Fruit fly (Drosophila melanogaster) whole organism, wandering third instar larva: Measurements from ENCODE around the gene Polr2J.

Source experiments
- Abd-B ChIP-seq: fragments of >200 bp; optimal IDR thresholded peaks from 2 replicates; lab custom pipeline; 2017; ENCODE audit warnings: missing biosample characterization, missing genetic modification characterization
- CG9705 ChIP-seq: fragments of 200-800 bp; sonication (Bioruptor generic); optimal IDR thresholded peaks from 2 replicates; lab custom pipeline; 2018; ENCODE audit warnings: missing biosample characterization, mild to moderate bottlenecking, missing genetic modification characterization
- CrebA ChIP-seq: fragments of 200-800 bp; sonication (Bioruptor generic); optimal IDR thresholded peaks from 2 replicates; lab custom pipeline; 2016; ENCODE audit warnings: missing biosample characterization, mild to moderate bottlenecking, missing genetic modification characterization, borderline replicate concordance
- Dfd ChIP-seq: fragments of >200 bp; optimal IDR thresholded peaks from 2 replicates; lab custom pipeline; 2017; ENCODE audit warnings: missing biosample characterization, missing genetic modification characterization
- Dif ChIP-seq: fragments of 200-275, 200-300 bp; sonication (Bioruptor generic); optimal IDR thresholded peaks from 2 replicates; lab custom pipeline; 2018; ENCODE audit warnings: missing biosample characterization, missing genetic modification characterization; ENCODE audit not compliant: partially characterized antibody
- GATAd ChIP-seq: sonication (Bioruptor generic); optimal IDR thresholded peaks from 2 replicates; lab custom pipeline; 2016; ENCODE audit warnings: missing biosample characterization, missing genetic modification characterization
- HLH106 ChIP-seq: fragments of 200-800 bp; optimal IDR thresholded peaks from 3 replicates; lab custom pipeline; 2019; ENCODE audit warnings: missing biosample characterization, mild to moderate bottlenecking, missing genetic modification characterization, moderate library complexity
- Hnf4 ChIP-seq: fragments of 200-800 bp; sonication (Bioruptor generic); optimal IDR thresholded peaks from 2 replicates; lab custom pipeline; 2016; ENCODE audit warnings: missing biosample characterization, mild to moderate bottlenecking, missing genetic modification characterization
- Hr78 ChIP-seq: fragments of >200 bp; optimal IDR thresholded peaks from 2 replicates; lab custom pipeline; 2017; ENCODE audit warnings: missing biosample characterization, missing genetic modification characterization
- Hr83 ChIP-seq: fragments of 200-300 bp; sonication (Bioruptor generic); optimal IDR thresholded peaks from 2 replicates; lab custom pipeline; 2016; ENCODE audit warnings: missing biosample characterization, mild to moderate bottlenecking, missing genetic modification characterization, moderate library complexity; ENCODE audit not compliant: poor library complexity, severe bottlenecking
- Jra ChIP-seq: sonication (Bioruptor generic); optimal IDR thresholded peaks from 2 replicates; lab custom pipeline; 2016; ENCODE audit warnings: missing biosample characterization, missing genetic modification characterization
- Mio ChIP-seq: sonication (Bioruptor generic); optimal IDR thresholded peaks from 2 replicates; lab custom pipeline; 2016; ENCODE audit warnings: missing biosample characterization, missing genetic modification characterization
- Myc ChIP-seq: fragments of >200 bp; optimal IDR thresholded peaks from 2 replicates; lab custom pipeline; 2017
- N ChIP-seq: fragments of >200 bp; optimal IDR thresholded peaks from 2 replicates; lab custom pipeline; 2018; ENCODE audit warnings: missing biosample characterization, missing external identifiers, missing genetic modification characterization
- Rel ChIP-seq, 2 experiments: fragments of 200-800 bp; sonication (Bioruptor generic) in 1 of 2; optimal IDR thresholded peaks; 2 replicates in 1 of 2; 3 replicates in 1 of 2; lab custom pipeline; 2016 to 2019; ENCODE audit warnings: mild to moderate bottlenecking in 2 of 2, missing biosample characterization in 2 of 2, missing genetic modification characterization in 2 of 2, moderate library complexity in 1 of 2
- Vsx2 ChIP-seq: fragments of 200-300, 225-300 bp; sonication (Bioruptor generic); optimal IDR thresholded peaks from 2 replicates; lab custom pipeline; 2018; ENCODE audit warnings: missing biosample characterization, missing genetic modification characterization; ENCODE audit not compliant: partially characterized antibody
- br ChIP-seq: fragments of 200-800 bp; sonication (Bioruptor generic); optimal IDR thresholded peaks from 2 replicates; lab custom pipeline; 2016; ENCODE audit warnings: missing biosample characterization, missing genetic modification characterization
- brk ChIP-seq: fragments of 200-800 bp; sonication (Bioruptor generic); optimal IDR thresholded peaks from 2 replicates; lab custom pipeline; 2016; ENCODE audit warnings: missing biosample characterization, mild to moderate bottlenecking, missing genetic modification characterization
- dl ChIP-seq, 2 experiments: fragments of 175-275, 200-275 bp in 1 of 2; fragments of 200-275 bp in 1 of 2; sonication (Bioruptor generic); optimal IDR thresholded peaks; lab custom pipeline; 2018; ENCODE audit warnings: mild to moderate bottlenecking in 2 of 2, missing biosample characterization in 2 of 2, missing genetic modification characterization in 2 of 2, moderate library complexity in 2 of 2; ENCODE audit not compliant: partially characterized antibody in 2 of 2, insufficient read depth in 1 of 2
- dmrt93B ChIP-seq: fragments of 200-800 bp; sonication (Bioruptor generic); optimal IDR thresholded peaks from 2 replicates; lab custom pipeline; 2018; ENCODE audit warnings: missing biosample characterization, mild to moderate bottlenecking, missing genetic modification characterization
- dsf ChIP-seq: sonication (Bioruptor generic); optimal IDR thresholded peaks from 2 replicates; lab custom pipeline; 2016; ENCODE audit warnings: missing biosample characterization, missing genetic modification characterization, borderline replicate concordance
- ey ChIP-seq: fragments of 200-800 bp; sonication (Bioruptor generic); optimal IDR thresholded peaks from 2 replicates; lab custom pipeline; 2016; ENCODE audit warnings: missing biosample characterization, missing genetic modification characterization
- foxo ChIP-seq, 2 experiments: fragments of 200-800 bp; sonication (Bioruptor generic); optimal IDR thresholded peaks; 2 replicates in 1 of 2; 3 replicates in 1 of 2; lab custom pipeline; 2016 to 2017; ENCODE audit warnings: missing biosample characterization in 2 of 2, missing genetic modification characterization in 2 of 2
- fru ChIP-seq: fragments of 200-800 bp; sonication (Bioruptor generic); optimal IDR thresholded peaks from 3 replicates; lab custom pipeline; 2016; ENCODE audit warnings: missing biosample characterization, mild to moderate bottlenecking, missing genetic modification characterization
- h ChIP-seq: fragments of 200-800 bp; sonication (Bioruptor generic); optimal IDR thresholded peaks from 3 replicates; lab custom pipeline; 2016; ENCODE audit warnings: missing biosample characterization, mild to moderate bottlenecking, missing genetic modification characterization
- jim ChIP-seq: fragments of 175-275, 200-325 bp; sonication (Bioruptor generic); optimal IDR thresholded peaks from 2 replicates; lab custom pipeline; 2016; ENCODE audit warnings: missing biosample characterization, mild to moderate bottlenecking, missing genetic modification characterization
- lola ChIP-seq: fragments of >200 bp; optimal IDR thresholded peaks from 2 replicates; lab custom pipeline; 2017; ENCODE audit warnings: missing biosample characterization, missing genetic modification characterization
- pan ChIP-seq: fragments of >200 bp; optimal IDR thresholded peaks from 2 replicates; lab custom pipeline; 2017
- rgr ChIP-seq: fragments of 200-800 bp; sonication (Bioruptor generic); optimal IDR thresholded peaks from 3 replicates; lab custom pipeline; 2016; ENCODE audit warnings: missing biosample characterization, mild to moderate bottlenecking, missing genetic modification characterization
- sage ChIP-seq: fragments of 200-800 bp; sonication (Bioruptor generic); optimal IDR thresholded peaks from 2 replicates; lab custom pipeline; 2016; ENCODE audit warnings: missing biosample characterization, mild to moderate bottlenecking, missing genetic modification characterization
- sv ChIP-seq: fragments of 200-800 bp; sonication (Bioruptor generic); optimal IDR thresholded peaks from 3 replicates; lab custom pipeline; 2016; ENCODE audit warnings: missing biosample characterization, missing genetic modification characterization
- tai ChIP-seq: sonication (Bioruptor generic); optimal IDR thresholded peaks from 2 replicates; lab custom pipeline; 2016; ENCODE audit warnings: missing biosample characterization, missing genetic modification characterization
- usp ChIP-seq: fragments of >200 bp; optimal IDR thresholded peaks from 2 replicates; lab custom pipeline; 2017; ENCODE audit warnings: missing biosample characterization, missing genetic modification characterization
- woc ChIP-seq: sonication (Bioruptor generic); optimal IDR thresholded peaks from 2 replicates; lab custom pipeline; 2016; ENCODE audit warnings: missing biosample characterization, mild to moderate bottlenecking, missing genetic modification characterization

Polr2J gene

dm6 chr2L:17377818-17378217 lies 32.4 kb downstream of the Polr2J start:
- TF ChIP-seq Dfd (GFP tag; lab: Kevin White, UChicago), result no peak
- no peak for TF ChIP-seq jim (GFP tag; lab: Kevin White, UChicago)
- no peak for TF ChIP-seq dmrt93B (GFP tag; lab: Kevin White, UChicago)
- TF ChIP-seq rgr, result no peak
- TF ChIP-seq sv (GFP tag; lab: Kevin White, UChicago), result no peak
- TF ChIP-seq CG9705 (GFP tag; lab: Kevin White, UChicago), result no peak
- no peak for TF ChIP-seq br (GFP tag; lab: Kevin White, UChicago)
- no peak for TF ChIP-seq Jra (GFP tag; lab: Kevin White, UChicago)
- no peak for TF ChIP-seq lola (GFP tag; lab: Kevin White, UChicago)
- TF ChIP-seq pan (lab: Kevin White, UChicago), result no peak
- no peak for TF ChIP-seq ey (GFP tag; lab: Kevin White, UChicago)
- TF ChIP-seq Abd-B (GFP tag; lab: Kevin White, UChicago), result no peak
- no peak for TF ChIP-seq HLH106 (tag; lab: Kevin White, UChicago)
- TF ChIP-seq tai (GFP tag; lab: Kevin White, UChicago), result no peak
- no peak for TF ChIP-seq Mio (GFP tag; lab: Kevin White, UChicago)
- TF ChIP-seq sage (GFP tag; lab: Kevin White, UChicago), result no peak

- TF ChIP-seq Vsx2 (no peak), Jra (GFP tag; lab: Kevin White, UChicago) (no peak), lola (GFP tag; lab: Kevin White, UChicago) (no peak), N (GFP tag; lab: Kevin White, UChicago) (no peak), brk (GFP tag; lab: Kevin White, UChicago) (no peak), Myc (lab: Kevin White, UChicago) (no peak), dl (GFP tag; optimal IDR thresholded peaks at IDR 0.05; lab: Kevin White, UChicago; ENCODE audit: insufficient read depth in 1 of 2, partially characterized antibody in 2 of 2) (no peak), HLH106 (tag; lab: Kevin White, UChicago) (no peak), jim (GFP tag; lab: Kevin White, UChicago) (no peak), Abd-B (GFP tag; lab: Kevin White, UChicago) (no peak), pan (lab: Kevin White, UChicago) (no peak), dmrt93B (GFP tag; lab: Kevin White, UChicago) (no peak), sv (GFP tag; lab: Kevin White, UChicago) (no peak), Mio (GFP tag; lab: Kevin White, UChicago) (no peak), foxo (GFP tag; optimal IDR thresholded peaks at IDR 0.05; lab: Kevin White, UChicago) (no peak)
These were observed 34.1 kb downstream of the Polr2J start for dm6 chr2L:17375955-17376659.

- no peak for TF ChIP-seq ey (GFP tag; lab: Kevin White, UChicago)
- TF ChIP-seq Myc (lab: Kevin White, UChicago), result no peak
- TF ChIP-seq Dif (GFP tag; lab: Kevin White, UChicago), result no peak
- no peak for TF ChIP-seq CrebA (GFP tag; lab: Kevin White, UChicago)
- TF ChIP-seq Jra (GFP tag; lab: Kevin White, UChicago), result no peak
- no peak for TF ChIP-seq woc (GFP tag; lab: Kevin White, UChicago)
- no peak for TF ChIP-seq Hr83 (GFP tag; lab: Kevin White, UChicago)
- TF ChIP-seq dsf, result no peak
- no peak for TF ChIP-seq rgr
- no peak for TF ChIP-seq Hnf4 (GFP tag; lab: Kevin White, UChicago)
- TF ChIP-seq Rel (GFP tag; optimal IDR thresholded peaks at IDR 0.05; lab: Kevin White, UChicago), result no peak
- TF ChIP-seq Rel (tag; optimal IDR thresholded peaks at IDR 0.05; lab: Kevin White, UChicago), result no peak
- no peak for TF ChIP-seq Vsx2
- TF ChIP-seq GATAd (GFP tag; lab: Kevin White, UChicago), result no peak
- no peak for TF ChIP-seq usp (GFP tag; lab: Kevin White, UChicago)
- no peak for TF ChIP-seq lola (GFP tag; lab: Kevin White, UChicago)
- TF ChIP-seq, all 38 proteins: peak for 0
These were observed 35.4 kb downstream of the Polr2J start for dm6 chr2L:17374832-17375231.

- TF ChIP-seq fru, result no peak
- TF ChIP-seq Myc (lab: Kevin White, UChicago), result peak; percentile 89
- no peak for TF ChIP-seq jim (GFP tag; lab: Kevin White, UChicago)
- no peak for TF ChIP-seq Hr78 (GFP tag; lab: Kevin White, UChicago)
- no peak for TF ChIP-seq brk (GFP tag; lab: Kevin White, UChicago)
- TF ChIP-seq Hnf4 (GFP tag; lab: Kevin White, UChicago), result no peak
- TF ChIP-seq Vsx2, result no peak
- TF ChIP-seq Dif (GFP tag; lab: Kevin White, UChicago), result peak; percentile 13
- TF ChIP-seq Mio (GFP tag; lab: Kevin White, UChicago), result no peak
- TF ChIP-seq h (GFP tag; lab: Kevin White, UChicago), result no peak
- TF ChIP-seq sage (GFP tag; lab: Kevin White, UChicago), result no peak
These were observed 41.7 kb downstream of the Polr2J start for dm6 chr2L:17368503-17368902.
